Worm (Caenorhabditis elegans) whole organism, young adult: ENCODE results near the gene T21D12.7.

Source experiments
- F33H1.4 ChIP-seq: fragments of 200-800 bp; sonication (Bioruptor generic); IDR thresholded peaks from 2 replicates; pipeline ENCODE4 v1.3.6; 2022; ENCODE audit warnings: missing genetic modification reagents, missing genetic modification characterization, missing compliant biosample characterization
- F39B2.1 ChIP-seq: fragments of 200-800 bp; sonication (Bioruptor generic); IDR thresholded peaks from 2 replicates; pipeline ENCODE4 v1.3.6; 2022; ENCODE audit warnings: missing genetic modification reagents, missing genetic modification characterization, missing compliant biosample characterization
- ceh-58 ChIP-seq: fragments of 200-800 bp; sonication (Bioruptor generic); IDR thresholded peaks from 2 replicates; pipeline ENCODE4 v1.3.6; 2022; ENCODE audit warnings: missing genetic modification characterization, missing compliant biosample characterization
- ets-4 ChIP-seq: fragments of 200-800 bp; sonication (Bioruptor generic); optimal IDR thresholded peaks from 2 replicates; lab custom pipeline; 2018; ENCODE audit warnings: mild to moderate bottlenecking, missing genetic modification characterization, missing compliant biosample characterization
- hmg-1.2 ChIP-seq: fragments of 200-800 bp; sonication (Bioruptor generic); IDR thresholded peaks from 2 replicates; pipeline ENCODE4 v1.3.6; 2022; ENCODE audit warnings: missing genetic modification reagents, missing genetic modification characterization, missing compliant biosample characterization
- hmg-20 ChIP-seq: fragments of 200-800 bp; sonication (Bioruptor generic); IDR thresholded peaks from 2 replicates; pipeline ENCODE4 v1.3.6; 2022; ENCODE audit warnings: missing genetic modification reagents, missing genetic modification characterization, missing compliant biosample characterization
- hrde-1 ChIP-seq: sonication (generic microtip); optimal IDR thresholded peaks from 2 replicates; lab custom pipeline; 2016; ENCODE audit warnings: missing genetic modification characterization, mild to moderate bottlenecking, missing compliant biosample characterization, moderate library complexity, missing genotype, missing genetic modification reagents, borderline replicate concordance
- mxl-1 ChIP-seq: sonication (generic microtip); optimal IDR thresholded peaks from 2 replicates; lab custom pipeline; 2016; ENCODE audit warnings: missing genetic modification characterization, missing compliant biosample characterization
- rpc-1 ChIP-seq, 2 experiments: fragments of 150-350 bp in 1 of 2; sonication (generic microtip) in 1 of 2; optimal IDR thresholded peaks; 2 replicates each; lab custom pipeline; 2014 to 2018; ENCODE audit warnings: missing biosample characterization in 1 of 2, missing genetic modification characterization in 1 of 2, missing genetic modification reagents in 1 of 2, missing genotype in 1 of 2
- sea-2 ChIP-seq: fragments of 200-800 bp; sonication (Bioruptor generic); IDR thresholded peaks from 2 replicates; pipeline ENCODE4 v1.3.6; 2022; ENCODE audit warnings: missing genetic modification characterization, missing compliant biosample characterization
- tbx-9 ChIP-seq: sonication (generic microtip); optimal IDR thresholded peaks from 2 replicates; lab custom pipeline; 2016; ENCODE audit warnings: borderline replicate concordance, missing genetic modification characterization, inconsistent platforms, missing compliant biosample characterization
- xnd-1 ChIP-seq: sonication (generic microtip); optimal IDR thresholded peaks from 2 replicates; lab custom pipeline; 2016; ENCODE audit warnings: missing genotype, missing genetic modification reagents, missing genetic modification characterization, missing compliant biosample characterization

- TF ChIP-seq hmg-1.2 (GFP tag; lab: Robert Waterston, UW) (no peak), ets-4 (GFP tag; lab: Kevin White, UChicago) (no peak), ceh-58 (GFP tag; lab: Robert Waterston, UW) (no peak), xnd-1 (tag; lab: Kevin White, UChicago) (no peak), hmg-20 (GFP tag; lab: Robert Waterston, UW) (no peak), F33H1.4 (GFP tag; lab: Robert Waterston, UW) (no peak), sea-2 (no peak), rpc-1 (optimal IDR thresholded peaks at IDR 0.05; lab: Kevin White, UChicago) (no peak), rpc-1 (tag; optimal IDR thresholded peaks at IDR 0.05; lab: Kevin White, UChicago) (no peak), tbx-9 (tag; lab: Kevin White, UChicago) (no peak), hrde-1 (tag; lab: Kevin White, UChicago) (no peak), mxl-1 (tag; lab: Kevin White, UChicago) (no peak), F39B2.1 (GFP tag; lab: Robert Waterston, UW) (no peak)
Observed at ce11 chrIV:302743-303142, 11.5 kb upstream of the T21D12.7 start.
